Fruit fly (Drosophila melanogaster) whole organism: ENCODE measurements around the gene CG9948.

ENCODE experiments used
- CG8478 ChIP-seq: fragments of >200 bp; optimal IDR thresholded peaks from 2 replicates; lab custom pipeline; 2018; ENCODE audit warnings: inconsistent platforms
- Dll ChIP-seq: fragments of >200 bp; optimal IDR thresholded peaks from 2 replicates; lab custom pipeline; 2017
- EcR ChIP-seq, 2 experiments: fragments of >200 bp; optimal IDR thresholded peaks; 2 replicates each; lab custom pipeline; 2017; ENCODE audit warnings: missing biosample characterization in 2 of 2, missing genetic modification characterization in 2 of 2, missing genetic modification reagents in 2 of 2
- pan ChIP-seq: fragments of >200 bp; optimal IDR thresholded peaks from 2 replicates; lab custom pipeline; 2017
- psq ChIP-seq: fragments of >200 bp; optimal IDR thresholded peaks from 2 replicates; lab custom pipeline; 2017
- usp ChIP-seq: fragments of >200 bp; optimal IDR thresholded peaks from 2 replicates; lab custom pipeline; 2017; ENCODE audit warnings: missing biosample characterization, missing genetic modification characterization, mixed read lengths

DNA sequence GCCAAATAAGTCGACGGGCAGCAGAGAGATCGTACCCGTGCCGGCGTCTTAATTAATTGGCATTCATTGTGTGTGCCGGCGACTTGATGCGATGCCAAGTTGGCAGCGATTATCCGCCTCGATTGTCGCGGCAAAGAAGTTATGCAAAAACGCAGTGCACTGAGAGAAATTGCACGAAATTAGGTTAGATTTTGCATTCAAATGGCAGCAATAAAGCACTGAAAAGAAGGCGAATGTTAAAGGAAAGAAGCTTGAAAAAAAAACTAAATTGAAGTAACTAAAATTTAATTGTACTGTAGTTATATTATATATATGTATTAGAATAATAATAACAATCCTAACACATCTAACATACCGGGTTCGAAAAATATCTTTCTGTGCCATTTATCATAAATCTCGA is 47.3 kb downstream of the CG9948 start:
- no peak for TF ChIP-seq psq
- no peak for TF ChIP-seq Dll (lab: Kevin White, UChicago)
- no peak for TF ChIP-seq CG8478 (lab: Kevin White, UChicago)
- no peak for TF ChIP-seq EcR (GFP tag; optimal IDR thresholded peaks at IDR 0.05; lab: Kevin White, UChicago)
- no peak for TF ChIP-seq usp (GFP tag; lab: Kevin White, UChicago)
- no peak for TF ChIP-seq pan (lab: Kevin White, UChicago)
